Worm (Caenorhabditis elegans) whole organism, late embryonic: ENCODE measurements around the gene pho-12.

Experiments
- C08G9.2 ChIP-seq: sonication (generic microtip); optimal IDR thresholded peaks from 2 replicates; lab custom pipeline; 2016; ENCODE audit warnings: mild to moderate bottlenecking, missing genetic modification characterization, moderate library complexity, missing compliant biosample characterization
- C38D4.7 ChIP-seq: fragments of 200-800 bp; sonication (Bioruptor generic); optimal IDR thresholded peaks from 2 replicates; lab custom pipeline; 2018; ENCODE audit warnings: mild to moderate bottlenecking, missing genetic modification characterization, moderate library complexity, missing compliant biosample characterization
- K02D7.2 ChIP-seq: sonication (generic microtip); optimal IDR thresholded peaks from 2 replicates; lab custom pipeline; 2017; ENCODE audit warnings: mild to moderate bottlenecking, missing genetic modification characterization, missing compliant biosample characterization
- K09A11.1 ChIP-seq: sonication (generic microtip); optimal IDR thresholded peaks from 2 replicates; lab custom pipeline; 2017; ENCODE audit warnings: antibody characterized with exemption, mild to moderate bottlenecking, missing genetic modification characterization, missing compliant biosample characterization; ENCODE audit not compliant: insufficient read depth
- ahr-1 ChIP-seq: sonication (generic microtip); optimal IDR thresholded peaks from 2 replicates; lab custom pipeline; 2016; ENCODE audit warnings: missing genetic modification characterization, missing compliant biosample characterization
- ama-1 ChIP-seq: fragments of 150-350 bp; optimal IDR thresholded peaks from 2 replicates; lab custom pipeline; 2014
- ceh-18 ChIP-seq: sonication (generic microtip); optimal IDR thresholded peaks from 2 replicates; lab custom pipeline; 2016; ENCODE audit warnings: missing genetic modification characterization, missing compliant biosample characterization
- ceh-19 ChIP-seq: fragments of 200-800 bp; sonication (Bioruptor generic); optimal IDR thresholded peaks from 2 replicates; lab custom pipeline; 2018; ENCODE audit warnings: mild to moderate bottlenecking, missing genetic modification characterization, missing compliant biosample characterization
- ceh-2 ChIP-seq: sonication (generic microtip); optimal IDR thresholded peaks from 2 replicates; lab custom pipeline; 2016; ENCODE audit warnings: missing genotype, missing genetic modification characterization, missing compliant biosample characterization
- ceh-22 ChIP-seq: sonication (generic microtip); optimal IDR thresholded peaks from 2 replicates; lab custom pipeline; 2017; ENCODE audit warnings: missing biosample characterization, missing genetic modification characterization
- ceh-24 ChIP-seq: sonication (generic microtip); optimal IDR thresholded peaks from 2 replicates; lab custom pipeline; 2016; ENCODE audit warnings: mild to moderate bottlenecking, missing genetic modification characterization, missing compliant biosample characterization
- ceh-30 ChIP-seq: fragments of 150-350 bp; optimal IDR thresholded peaks from 2 replicates; lab custom pipeline; 2014; ENCODE audit warnings: missing biosample characterization, missing genetic modification characterization
- ceh-31 ChIP-seq: sonication (generic microtip); optimal IDR thresholded peaks from 2 replicates; lab custom pipeline; 2016; ENCODE audit warnings: missing genetic modification characterization, missing compliant biosample characterization
- ceh-45 ChIP-seq: fragments of 200-800 bp; sonication (Bioruptor generic); IDR thresholded peaks from 2 replicates; pipeline ENCODE4 v1.3.6; 2022; ENCODE audit warnings: missing genetic modification reagents, missing genetic modification characterization, missing compliant biosample characterization
- ceh-6 ChIP-seq: fragments of 200-800 bp; sonication (Bioruptor generic); optimal IDR thresholded peaks from 2 replicates; lab custom pipeline; 2018; ENCODE audit warnings: mild to moderate bottlenecking, missing genetic modification characterization, missing compliant biosample characterization
- dmd-4 ChIP-seq: sonication (generic microtip); optimal IDR thresholded peaks from 2 replicates; lab custom pipeline; 2016; ENCODE audit warnings: borderline replicate concordance, missing genetic modification characterization, missing compliant biosample characterization
- elt-2 ChIP-seq: sonication (generic microtip); optimal IDR thresholded peaks from 2 replicates; lab custom pipeline; 2016; ENCODE audit warnings: missing genetic modification reagents, missing genetic modification characterization, missing compliant biosample characterization
- ets-4 ChIP-seq: sonication (generic microtip); optimal IDR thresholded peaks from 2 replicates; lab custom pipeline; 2016; ENCODE audit warnings: missing genetic modification characterization, missing compliant biosample characterization
- fkh-10 ChIP-seq: fragments of 150-350 bp; optimal IDR thresholded peaks from 2 replicates; lab custom pipeline; 2014; ENCODE audit warnings: missing biosample characterization, missing genetic modification reagents, missing genetic modification characterization
- fkh-6 ChIP-seq: sonication (generic microtip); optimal IDR thresholded peaks from 2 replicates; lab custom pipeline; 2016; ENCODE audit warnings: missing genetic modification characterization, missing compliant biosample characterization
- hlh-13 ChIP-seq: fragments of 200-800 bp; sonication (Bioruptor generic); optimal IDR thresholded peaks from 2 replicates; lab custom pipeline; 2018; ENCODE audit warnings: mild to moderate bottlenecking, missing genetic modification characterization, missing compliant biosample characterization
- hlh-15 ChIP-seq: sonication (generic microtip); optimal IDR thresholded peaks from 2 replicates; lab custom pipeline; 2016; ENCODE audit warnings: missing genetic modification characterization, missing compliant biosample characterization
- hlh-6 ChIP-seq: sonication (generic microtip); optimal IDR thresholded peaks from 2 replicates; lab custom pipeline; 2016; ENCODE audit warnings: missing genotype, missing genetic modification characterization, missing compliant biosample characterization
- madf-2 ChIP-seq: sonication (generic microtip); optimal IDR thresholded peaks from 2 replicates; lab custom pipeline; 2017; ENCODE audit warnings: missing genetic modification characterization, missing compliant biosample characterization
- nfya-1 ChIP-seq: sonication (generic microtip); optimal IDR thresholded peaks from 2 replicates; lab custom pipeline; 2017; ENCODE audit warnings: missing genetic modification characterization, mild to moderate bottlenecking, missing compliant biosample characterization, antibody characterized with exemption, moderate library complexity
- nhr-11 ChIP-seq: fragments of 150-350 bp; optimal IDR thresholded peaks from 2 replicates; lab custom pipeline; 2014; ENCODE audit warnings: missing biosample characterization, missing genetic modification characterization
- npax-4 ChIP-seq: sonication (generic microtip); optimal IDR thresholded peaks from 2 replicates; lab custom pipeline; 2016; ENCODE audit warnings: missing genetic modification characterization, missing compliant biosample characterization
- odd-2 ChIP-seq: sonication (generic microtip); optimal IDR thresholded peaks from 2 replicates; lab custom pipeline; 2017; ENCODE audit warnings: antibody characterized with exemption, mild to moderate bottlenecking, missing genetic modification characterization, missing compliant biosample characterization
- pag-3 ChIP-seq: sonication (generic microtip); optimal IDR thresholded peaks from 2 replicates; lab custom pipeline; 2016; ENCODE audit warnings: missing compliant biosample characterization, missing genetic modification characterization, borderline replicate concordance
- pax-1 ChIP-seq: fragments of 150-350 bp; optimal IDR thresholded peaks from 2 replicates; lab custom pipeline; 2014; ENCODE audit warnings: missing biosample characterization, missing genetic modification characterization
- pha-2 ChIP-seq: sonication (generic microtip); optimal IDR thresholded peaks from 2 replicates; lab custom pipeline; 2017; ENCODE audit warnings: mild to moderate bottlenecking, missing genetic modification characterization, missing compliant biosample characterization
- pha-4 ChIP-seq: fragments of 150-350 bp; optimal IDR thresholded peaks from 2 replicates; lab custom pipeline; 2018; ENCODE audit warnings: missing biosample characterization, missing genetic modification reagents, missing genetic modification characterization
- ref-2 ChIP-seq: sonication (generic microtip); optimal IDR thresholded peaks from 2 replicates; lab custom pipeline; 2016; ENCODE audit warnings: missing genetic modification characterization, missing compliant biosample characterization
- sdc-2 ChIP-seq: sonication (generic microtip); optimal IDR thresholded peaks from 2 replicates; lab custom pipeline; 2016; ENCODE audit warnings: missing genotype, missing genetic modification characterization, missing compliant biosample characterization
- sox-4 ChIP-seq: sonication (generic microtip); optimal IDR thresholded peaks from 2 replicates; lab custom pipeline; 2017; ENCODE audit warnings: mild to moderate bottlenecking, missing genetic modification characterization, inconsistent platforms, missing compliant biosample characterization
- syd-9 ChIP-seq: sonication (generic microtip); optimal IDR thresholded peaks from 2 replicates; lab custom pipeline; 2016; ENCODE audit warnings: mild to moderate bottlenecking, missing genetic modification characterization, moderate library complexity, missing compliant biosample characterization
- tbx-7 ChIP-seq: sonication (generic microtip); optimal IDR thresholded peaks from 2 replicates; lab custom pipeline; 2016; ENCODE audit warnings: missing genotype, missing genetic modification characterization, missing compliant biosample characterization
- unc-42 ChIP-seq: sonication (generic microtip); optimal IDR thresholded peaks from 2 replicates; lab custom pipeline; 2016; ENCODE audit warnings: missing genotype, missing genetic modification characterization, missing compliant biosample characterization
- unc-55 ChIP-seq: sonication (generic microtip); optimal IDR thresholded peaks from 2 replicates; lab custom pipeline; 2017; ENCODE audit warnings: missing biosample characterization, missing genetic modification reagents, missing genetic modification characterization
- ztf-16 ChIP-seq: sonication (generic microtip); optimal IDR thresholded peaks from 2 replicates; lab custom pipeline; 2017; ENCODE audit warnings: missing genetic modification characterization, missing compliant biosample characterization

Gene pho-12

ce11 chrII:5071265-5071664 lies 10.6 kb upstream of the pho-12 start, which contains the start of gene C27A2.7:
C27A2.7 (minus strand) TSS chrII:5071365.
- no peak for TF ChIP-seq dmd-4 (tag; lab: Kevin White, UChicago)
- TF ChIP-seq pag-3 (tag; lab: Kevin White, UChicago), result no peak
- no peak for TF ChIP-seq ahr-1 (tag; lab: Kevin White, UChicago)
- no peak for TF ChIP-seq unc-55 (GFP tag; lab: Kevin White, UChicago)
- TF ChIP-seq ceh-2 (tag; lab: Kevin White, UChicago), result no peak
- TF ChIP-seq ztf-16 (tag; lab: Kevin White, UChicago), result no peak
- no peak for TF ChIP-seq pax-1 (tag; lab: Kevin White, UChicago)

ce11 chrII:5069525-5069924 lies 8.9 kb upstream of the pho-12 start, which contains the start of gene idpb-2:
idpb-2 (minus strand) TSS chrII:5069625.
- TF ChIP-seq hlh-15 (tag; lab: Kevin White, UChicago), result no peak
- TF ChIP-seq madf-2 (tag; lab: Kevin White, UChicago), result no peak
- TF ChIP-seq ceh-24 (tag; lab: Kevin White, UChicago), result no peak
- no peak for TF ChIP-seq ztf-16 (tag; lab: Kevin White, UChicago)
- no peak for TF ChIP-seq hlh-6 (tag; lab: Kevin White, UChicago)
- TF ChIP-seq sox-4 (tag; lab: Kevin White, UChicago), result no peak
- no peak for TF ChIP-seq ceh-31
- TF ChIP-seq syd-9 (tag; lab: Kevin White, UChicago), result no peak
- no peak for TF ChIP-seq sdc-2 (tag; lab: Kevin White, UChicago)
- TF ChIP-seq pax-1 (tag; lab: Kevin White, UChicago), result no peak
- no peak for TF ChIP-seq npax-4 (tag; lab: Kevin White, UChicago)

ce11 chrII:5067927-5068326 lies 7.3 kb upstream of the pho-12 start, which contains the start of gene C27A2.8:
C27A2.8 (minus strand) TSS chrII:5068043.
- TF ChIP-seq odd-2 (tag; lab: Kevin White, UChicago) (no peak), ets-4 (tag; lab: Kevin White, UChicago) (no peak), nhr-11 (no peak), syd-9 (tag; lab: Kevin White, UChicago) (no peak), ceh-45 (GFP tag; lab: Robert Waterston, UW) (no peak), tbx-7 (tag; lab: Kevin White, UChicago) (no peak), npax-4 (tag; lab: Kevin White, UChicago) (no peak), ceh-2 (tag; lab: Kevin White, UChicago) (no peak), unc-55 (GFP tag; lab: Kevin White, UChicago) (no peak), K09A11.1 (tag; lab: Kevin White, UChicago) (no peak), nfya-1 (tag; lab: Kevin White, UChicago) (no peak), unc-42 (tag; lab: Kevin White, UChicago) (no peak), ceh-30 (tag; lab: Kevin White, UChicago) (no peak), C08G9.2 (no peak), K02D7.2 (tag; lab: Kevin White, UChicago) (no peak), pha-2 (no peak), hlh-15 (tag; lab: Kevin White, UChicago) (no peak), elt-2 (tag; lab: Kevin White, UChicago) (no peak), ceh-18 (no peak), ama-1 (no peak)
- TF ChIP-seq, all 69 proteins: peak for 0

ce11 chrII:5066967-5067366 lies 6.3 kb upstream of the pho-12 start:
- TF ChIP-seq ref-2 (tag; lab: Kevin White, UChicago), result no peak
- TF ChIP-seq odd-2 (tag; lab: Kevin White, UChicago), result no peak
- TF ChIP-seq pag-3 (tag; lab: Kevin White, UChicago), result no peak
- TF ChIP-seq pha-2, result no peak
- no peak for TF ChIP-seq fkh-10 (GFP tag; lab: Kevin White, UChicago)
- no peak for TF ChIP-seq hlh-6 (tag; lab: Kevin White, UChicago)
- no peak for TF ChIP-seq hlh-13 (GFP tag; lab: Kevin White, UChicago)
- TF ChIP-seq fkh-6 (tag; lab: Kevin White, UChicago), result no peak
- TF ChIP-seq C38D4.7, result no peak
- no peak for TF ChIP-seq ceh-6 (GFP tag; lab: Kevin White, UChicago)
- no peak for TF ChIP-seq ets-4 (tag; lab: Kevin White, UChicago)
- TF ChIP-seq sdc-2 (tag; lab: Kevin White, UChicago), result no peak
- TF ChIP-seq pha-4 (tag; lab: Kevin White, UChicago), result no peak
- TF ChIP-seq pax-1 (tag; lab: Kevin White, UChicago), result no peak
- no peak for TF ChIP-seq ceh-22 (tag; lab: Kevin White, UChicago)
- TF ChIP-seq ceh-19 (GFP tag; lab: Kevin White, UChicago), result no peak
- no peak for TF ChIP-seq ceh-24 (tag; lab: Kevin White, UChicago)
